Fruit fly (Drosophila melanogaster) ovary, adult (tissue): Measurements from ENCODE around the gene Cka.

Experiments used
- CG17801 ChIP-seq: fragments of 200-800 bp; optimal IDR thresholded peaks from 2 replicates; lab custom pipeline; 2019; ENCODE audit warnings: missing biosample characterization, mild to moderate bottlenecking, missing genetic modification characterization, moderate library complexity; ENCODE audit not compliant: partially characterized antibody

The Cka gene

DNA sequence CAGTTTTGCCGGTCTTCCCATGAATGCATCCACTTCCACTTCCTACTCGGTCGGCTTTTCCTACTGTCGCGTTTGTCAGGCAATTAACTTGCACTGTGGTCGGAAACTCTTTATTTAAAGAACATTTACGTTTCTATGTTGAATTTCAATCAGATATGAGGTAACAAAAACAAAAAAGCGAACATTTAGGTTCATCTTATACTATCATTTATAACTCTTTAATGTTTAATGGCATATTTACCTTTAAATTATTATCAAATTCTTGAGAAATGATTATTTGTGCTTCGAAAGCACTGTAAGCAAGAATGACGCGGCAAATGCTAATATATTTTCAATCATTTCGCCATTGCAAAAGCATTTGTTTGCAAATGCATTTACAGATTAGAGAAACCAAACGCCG lies 3.2 kb downstream of the Cka start:
- no peak for TF ChIP-seq CG17801 (GFP tag; lab: Kevin White, UChicago)

DNA sequence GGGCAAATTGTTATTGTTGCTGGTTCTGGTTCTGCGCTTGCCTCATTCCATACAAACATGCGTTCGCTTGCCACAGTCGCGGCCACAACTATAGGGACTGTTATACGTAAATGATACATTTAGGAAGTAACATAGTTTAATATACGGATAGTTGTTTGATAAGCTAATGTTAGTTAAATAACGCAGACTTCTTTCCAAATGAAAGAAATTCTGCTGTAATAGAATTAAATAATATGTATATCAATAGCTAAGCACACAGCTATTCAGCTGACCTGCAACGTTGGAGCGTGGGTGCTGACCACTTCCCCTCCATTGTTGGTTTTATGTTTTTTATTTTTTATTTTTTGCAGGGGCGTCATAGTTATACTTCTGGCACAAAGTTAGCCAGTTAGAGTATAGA lies 4.2 kb downstream of the Cka start:
- TF ChIP-seq CG17801 (GFP tag; lab: Kevin White, UChicago), result peak; percentile 26

DNA sequence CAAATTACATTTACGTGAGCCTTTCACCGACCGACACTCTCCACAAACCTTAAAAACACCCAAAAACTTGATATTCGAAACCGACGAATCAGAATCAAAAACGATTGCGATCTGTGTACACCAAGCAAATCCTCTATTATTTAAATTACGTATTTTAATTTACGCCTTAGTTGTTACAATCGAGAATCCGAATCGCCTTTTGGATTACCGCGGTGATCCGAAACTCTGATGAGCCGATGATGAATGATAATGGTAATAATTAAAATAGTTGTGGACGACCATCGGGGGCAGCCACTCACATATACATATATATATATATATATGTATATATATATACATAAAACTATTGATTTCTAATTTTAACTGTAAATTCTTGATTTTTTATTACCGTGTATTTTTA lies 9.2 kb downstream of the Cka start, which contains the start of gene CG7367:
Gene CG7367 (minus strand): TSS at position 101 of the 400 bp plus-strand sequence.
- TF ChIP-seq CG17801 (GFP tag; lab: Kevin White, UChicago), result no peak

DNA sequence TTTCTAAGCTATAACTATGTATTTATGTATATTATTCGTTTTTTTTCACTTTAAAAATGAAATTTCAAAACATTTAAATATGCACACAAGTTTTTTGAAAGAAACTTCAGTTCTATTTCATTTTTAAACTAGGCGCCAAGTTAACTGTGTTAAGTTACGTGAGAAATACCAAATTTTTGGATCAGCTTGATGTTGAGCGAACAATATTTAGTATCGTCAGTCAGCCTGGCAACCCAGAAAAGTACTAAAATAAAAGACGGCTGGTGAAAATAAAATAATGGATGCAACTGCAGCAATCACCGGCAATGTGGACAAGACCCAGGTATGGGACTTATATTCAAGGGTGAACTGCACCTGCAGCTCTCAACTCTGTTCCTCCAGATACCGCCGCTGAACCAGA lies 10.4 kb downstream of the Cka start, which contains the start of gene CCDC53:
Gene CCDC53 (plus strand): TSS at position 235 of the 400 bp plus-strand sequence.
- no peak for TF ChIP-seq CG17801 (GFP tag; lab: Kevin White, UChicago)

DNA sequence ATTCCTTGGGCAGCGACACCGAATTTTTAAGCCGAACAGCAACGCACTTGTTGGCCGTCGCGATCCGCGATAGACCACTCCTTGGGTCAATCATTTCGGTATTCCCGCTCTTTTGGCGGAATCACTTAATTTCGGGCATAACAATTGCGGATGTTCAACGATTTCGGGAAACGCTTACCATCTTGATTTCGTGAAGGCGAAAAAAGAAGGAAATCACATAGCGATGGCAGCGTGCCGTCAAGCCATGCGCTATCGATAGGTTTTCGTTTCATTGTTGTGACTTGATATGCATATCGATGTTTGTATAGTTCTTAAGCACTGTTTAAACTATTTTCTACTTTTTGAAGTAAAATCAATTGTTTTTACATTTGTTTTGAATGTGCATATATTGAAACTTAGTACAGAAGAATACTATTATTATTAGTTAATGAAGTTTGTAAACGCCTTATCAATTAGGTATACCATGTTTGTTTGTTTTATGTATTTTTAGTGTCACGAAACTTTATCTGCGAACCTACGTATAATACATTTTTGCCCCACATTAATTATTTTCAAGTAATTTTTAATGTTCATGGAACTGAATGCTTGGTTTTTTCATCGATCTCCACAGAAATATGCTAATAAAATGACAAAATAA lies 12.2 kb downstream of the Cka start, which contains the start of gene RpL36A:
Gene RpL36A (minus strand): TSS at position 265 of the 637 bp plus-strand sequence.
- TF ChIP-seq CG17801 (GFP tag; lab: Kevin White, UChicago), result peak; percentile 65

DNA sequence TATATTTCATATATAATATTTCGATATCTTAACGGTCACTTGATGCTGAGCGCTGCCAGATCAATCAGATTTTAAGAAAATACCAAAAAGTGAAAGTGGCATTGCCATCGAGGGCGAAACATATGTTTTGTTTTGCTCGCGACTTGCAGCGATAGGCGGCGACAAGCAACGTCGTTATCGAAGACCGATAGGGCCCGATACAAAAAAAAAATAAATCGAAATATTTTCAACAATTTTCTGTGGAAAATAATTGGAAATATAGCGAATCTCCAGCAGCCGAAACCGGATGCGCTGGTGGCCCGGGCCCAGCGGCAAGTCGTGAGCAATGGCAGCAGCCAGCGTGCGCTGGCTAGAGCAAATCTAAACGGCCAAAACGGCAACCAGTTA lies 12.8 kb downstream of the Cka start, which contains the start of gene Megf8:
Gene Megf8 (plus strand): TSS at position 190 of the 387 bp plus-strand sequence.
- TF ChIP-seq CG17801 (GFP tag; lab: Kevin White, UChicago), result peak; percentile 7

DNA sequence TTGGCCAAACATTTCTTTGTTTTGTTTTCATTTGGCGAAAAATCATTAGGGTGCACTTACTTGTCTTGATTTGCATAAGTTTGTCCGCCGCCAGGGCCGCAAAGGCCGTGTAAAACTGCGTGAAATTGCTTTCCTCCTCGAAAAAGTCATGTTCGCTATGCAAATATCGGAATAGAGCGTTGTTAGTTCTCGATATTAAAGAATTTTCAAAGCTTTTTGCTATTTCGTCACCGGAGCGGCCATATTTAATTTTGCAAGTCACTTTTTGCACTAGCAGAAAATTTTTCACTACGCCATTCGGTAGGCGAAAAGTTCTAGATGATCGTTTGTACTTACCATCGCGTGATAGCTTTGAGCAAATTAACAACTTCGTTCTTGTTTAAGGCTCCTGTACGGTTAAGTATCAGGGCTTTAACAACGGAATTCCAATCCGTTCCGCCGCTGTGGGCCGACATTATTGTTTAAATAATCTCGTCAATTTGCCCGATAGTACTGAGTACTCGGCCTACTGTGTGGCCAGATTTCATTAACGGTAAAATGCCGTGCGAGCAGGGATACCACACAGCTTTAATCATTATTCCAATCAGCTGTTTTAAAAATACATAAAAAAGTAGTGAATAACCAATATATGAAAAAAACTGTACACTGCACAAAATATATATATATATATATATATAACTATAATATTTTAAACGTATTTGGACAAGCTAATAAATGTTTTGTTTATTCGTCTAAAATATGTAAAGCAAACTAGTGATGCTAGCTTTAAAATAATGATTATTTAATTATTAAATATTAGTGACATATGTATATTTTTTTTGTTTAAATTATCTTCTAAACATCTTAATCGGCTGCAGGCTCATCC lies 40.8 kb downstream of the Cka start, which contains the start of gene poe:
Gene poe (minus strand): TSS at position 513 of the 865 bp plus-strand sequence.
- peak; percentile 65 for TF ChIP-seq CG17801 (GFP tag; lab: Kevin White, UChicago)

DNA sequence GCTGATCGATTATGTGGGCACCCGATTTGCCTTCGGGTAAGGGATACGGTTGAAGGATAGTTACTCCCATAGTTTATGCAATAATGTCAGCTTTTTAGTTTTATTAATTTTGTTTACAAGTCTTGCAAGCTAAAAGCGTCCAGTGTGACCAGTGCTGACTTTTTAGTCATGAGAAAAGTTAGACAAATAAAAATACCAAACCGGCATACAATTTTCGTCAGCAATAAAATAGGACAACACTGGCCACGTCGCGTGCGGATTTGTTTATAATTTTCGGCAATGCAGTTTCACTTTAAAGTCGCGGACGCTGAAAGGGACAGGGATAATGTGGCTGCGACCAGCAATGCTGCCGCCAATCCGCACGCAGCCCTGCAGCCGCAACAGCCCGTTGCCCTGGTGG lies 42.2 kb downstream of the Cka start, which contains the start of the genes MED20 and Trf:
Gene MED20 (minus strand): TSS at position 157 of the 400 bp plus-strand sequence.
Gene Trf (plus strand): TSS at position 204 of the 400 bp plus-strand sequence.
- no peak for TF ChIP-seq CG17801 (GFP tag; lab: Kevin White, UChicago)

DNA sequence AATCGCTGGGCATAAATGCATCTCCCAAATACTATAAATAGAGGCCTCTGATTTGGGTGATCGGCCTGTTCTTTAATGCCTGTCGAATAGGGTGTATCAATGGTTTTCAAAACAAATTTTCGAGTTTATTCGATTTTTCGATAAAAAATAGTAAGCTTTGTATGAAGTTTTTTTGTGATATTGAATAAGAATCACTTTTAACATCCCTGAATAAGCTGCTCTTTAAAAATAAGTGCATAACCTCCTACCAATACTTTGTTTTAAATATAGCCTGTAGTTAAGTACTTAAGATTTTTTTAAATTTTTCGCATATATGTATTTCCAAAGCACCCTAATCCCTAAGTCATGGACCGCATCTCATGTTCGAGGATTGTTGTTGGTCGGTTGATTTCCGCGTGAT lies 50.1 kb downstream of the Cka start:
- no peak for TF ChIP-seq CG17801 (GFP tag; lab: Kevin White, UChicago)

DNA sequence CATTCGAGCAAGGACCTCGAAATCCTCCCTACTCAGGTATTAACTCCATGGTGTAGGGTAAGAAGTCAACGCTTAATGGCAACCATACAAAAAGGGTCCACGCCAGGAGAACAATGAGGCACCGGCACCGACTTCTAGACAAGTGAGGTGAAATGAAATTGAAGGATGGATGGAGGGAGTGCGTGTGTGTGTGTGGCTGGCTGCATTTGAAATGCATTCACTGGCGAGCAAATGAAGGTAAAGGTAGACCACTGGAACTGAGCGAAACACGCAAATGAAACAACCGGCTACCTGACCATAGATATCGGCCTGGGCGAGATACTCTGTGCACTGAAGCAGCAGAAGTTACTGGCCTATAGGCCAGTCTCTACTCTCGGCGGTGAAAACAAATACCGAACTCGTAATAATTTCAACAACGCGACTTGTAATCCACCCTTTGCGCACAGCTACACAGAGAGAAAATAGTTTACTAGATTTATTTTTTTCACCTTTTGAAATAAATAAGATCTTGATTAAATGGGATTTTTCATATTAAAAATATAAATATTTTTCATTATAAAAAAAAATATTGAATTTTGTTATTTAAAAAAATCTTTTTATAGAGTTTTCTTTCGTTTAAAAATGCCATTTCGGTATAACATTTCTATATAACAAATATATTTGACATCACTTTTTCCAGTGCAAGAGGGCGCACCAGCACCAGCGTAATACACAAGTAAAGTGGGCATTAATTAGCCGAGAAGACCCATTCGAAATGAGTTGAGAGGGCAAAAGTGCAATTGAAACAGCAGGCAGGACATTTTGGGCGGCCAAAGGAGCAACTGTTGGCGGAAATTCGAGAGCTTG lies 51.3 kb downstream of the Cka start:
- TF ChIP-seq CG17801 (GFP tag; lab: Kevin White, UChicago), result no peak

DNA sequence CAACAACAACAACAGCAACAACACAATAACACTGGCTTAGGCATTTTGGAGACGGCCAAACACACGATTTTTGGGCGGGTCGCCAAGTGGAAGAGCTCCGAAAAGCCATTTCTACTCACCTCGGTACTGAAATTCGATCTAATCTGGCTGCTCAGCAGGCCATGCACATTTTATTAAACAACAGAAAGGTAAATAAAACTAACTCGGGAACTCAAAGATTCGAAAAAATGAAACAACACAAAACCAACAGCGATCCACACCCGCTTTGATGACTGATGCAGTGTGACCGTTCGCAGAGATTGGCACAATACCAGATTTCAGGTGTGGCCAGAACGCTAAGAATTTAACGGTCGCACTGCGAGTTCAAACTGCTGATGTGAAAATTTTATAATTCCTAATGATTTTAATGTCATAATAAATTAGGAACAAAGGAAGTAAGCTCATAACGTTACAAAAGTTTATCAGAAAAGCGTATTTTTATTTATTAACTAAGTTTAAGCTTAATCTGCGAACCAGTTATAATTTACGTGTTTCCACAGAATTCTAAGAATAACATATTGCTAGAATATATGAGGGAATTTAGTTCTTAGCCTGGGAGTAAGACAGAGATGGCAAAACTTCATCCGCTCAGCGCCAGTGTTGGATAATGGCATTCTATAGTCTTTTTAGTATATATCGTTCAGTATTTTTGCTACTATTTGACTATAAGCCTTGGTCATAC lies 52.3 kb downstream of the Cka start, which contains the start of gene Mcr:
Gene Mcr (minus strand): TSS at position 291 of the 721 bp plus-strand sequence.
- peak; percentile 14 for TF ChIP-seq CG17801 (GFP tag; lab: Kevin White, UChicago)

DNA sequence CACCGCTTCAGTTG lies 52.7 kb downstream of the Cka start, which contains the start of gene Bsg:
Gene Bsg (plus strand): TSS at position 8 of the 14 bp plus-strand sequence.
- TF ChIP-seq CG17801 (GFP tag; lab: Kevin White, UChicago), result no peak

DNA sequence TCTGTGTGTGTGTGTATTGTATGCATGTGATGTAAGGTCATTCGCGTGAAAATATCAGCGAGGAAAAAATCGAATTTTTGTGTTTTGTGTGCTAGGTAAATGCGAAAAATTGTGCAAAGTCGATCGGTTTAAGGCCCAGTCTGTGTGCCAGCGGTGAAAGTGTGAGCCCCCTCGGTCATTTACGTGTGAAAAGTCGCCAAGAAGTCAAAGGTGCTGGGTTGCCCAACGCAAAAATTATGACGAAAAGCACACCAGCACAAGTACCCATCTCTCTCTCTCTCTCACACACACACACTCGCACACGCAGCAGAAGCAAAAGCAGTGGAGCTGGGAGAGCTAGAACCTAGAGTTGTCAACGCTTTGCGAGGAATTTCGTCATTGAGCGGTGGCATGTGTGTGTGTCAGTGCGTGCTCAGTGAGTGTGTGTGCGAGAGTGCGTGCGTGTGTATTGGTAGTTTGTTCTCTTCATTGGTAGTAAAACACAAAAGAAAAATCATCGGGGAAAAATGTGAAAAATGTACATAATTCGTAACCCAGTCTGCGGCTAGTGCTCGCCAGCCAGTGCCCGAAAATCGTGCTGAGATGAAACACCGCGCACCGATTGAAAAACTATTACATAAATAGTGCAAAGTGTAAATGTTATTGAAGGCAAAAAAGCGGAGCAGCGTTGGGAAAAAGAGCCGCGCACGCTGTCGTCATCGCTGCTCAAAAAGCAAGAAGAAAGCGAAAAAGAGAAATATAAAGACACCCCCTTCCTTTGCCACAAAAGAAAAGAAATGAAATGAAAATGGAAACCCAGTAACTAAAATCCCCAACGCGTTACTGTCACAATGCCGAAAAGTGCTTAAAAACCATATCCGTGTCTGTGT lies 53.1 kb downstream of the Cka start:
- no peak for TF ChIP-seq CG17801 (GFP tag; lab: Kevin White, UChicago)
